Worm (Caenorhabditis elegans) whole organism, early embryonic: ENCODE results near the gene C45H4.14.

Experiments used
- B0310.2 ChIP-seq: sonication (generic microtip); optimal IDR thresholded peaks from 2 replicates; lab custom pipeline; 2016; ENCODE audit warnings: mild to moderate bottlenecking, missing genetic modification characterization, missing compliant biosample characterization
- F13C5.2 ChIP-seq: sonication (generic microtip); optimal IDR thresholded peaks from 2 replicates; lab custom pipeline; 2017; ENCODE audit warnings: mild to moderate bottlenecking, missing genetic modification characterization, inconsistent platforms, missing compliant biosample characterization
- aly-1 ChIP-seq: sonication (generic microtip); optimal IDR thresholded peaks from 2 replicates; lab custom pipeline; 2016; ENCODE audit warnings: missing genetic modification characterization, missing compliant biosample characterization
- ama-1 ChIP-seq: fragments of 150-350 bp; optimal IDR thresholded peaks from 2 replicates; lab custom pipeline; 2014
- ceh-13 ChIP-seq: fragments of 200-800 bp; sonication (Bioruptor generic); optimal IDR thresholded peaks from 2 replicates; lab custom pipeline; 2018; ENCODE audit warnings: mild to moderate bottlenecking, missing genetic modification characterization, missing compliant biosample characterization
- ceh-36 ChIP-seq: sonication (generic microtip); optimal IDR thresholded peaks from 2 replicates; lab custom pipeline; 2016; ENCODE audit warnings: missing genetic modification characterization, inconsistent platforms, missing compliant biosample characterization
- ets-7 ChIP-seq: sonication (generic microtip); optimal IDR thresholded peaks from 2 replicates; lab custom pipeline; 2016; ENCODE audit warnings: missing genotype, missing genetic modification characterization, missing compliant biosample characterization
- flt-1 ChIP-seq: fragments of 200-800 bp; sonication (Bioruptor generic); IDR thresholded peaks from 2 replicates; pipeline ENCODE4 v1.3.6; 2022; ENCODE audit warnings: missing genetic modification characterization, missing compliant biosample characterization
- hmbx-1 ChIP-seq: sonication (generic microtip); optimal IDR thresholded peaks from 2 replicates; lab custom pipeline; 2016; ENCODE audit warnings: mild to moderate bottlenecking, missing genetic modification characterization, missing compliant biosample characterization
- hmg-4 ChIP-seq: fragments of 200-800 bp; sonication (Bioruptor generic); optimal IDR thresholded peaks from 2 replicates; lab custom pipeline; 2018; ENCODE audit warnings: mild to moderate bottlenecking, missing genetic modification characterization, missing compliant biosample characterization
- hnd-1 ChIP-seq: sonication (generic microtip); optimal IDR thresholded peaks from 2 replicates; lab custom pipeline; 2016; ENCODE audit warnings: missing genetic modification characterization, missing compliant biosample characterization
- pes-1 ChIP-seq: fragments of 200-800 bp; sonication (Bioruptor generic); IDR thresholded peaks from 2 replicates; pipeline ENCODE4 v1.3.6; 2022; ENCODE audit warnings: missing genetic modification reagents, missing genetic modification characterization, missing compliant biosample characterization
- scrt-1 ChIP-seq: fragments of 200-800 bp; sonication (Bioruptor generic); IDR thresholded peaks from 2 replicates; pipeline ENCODE4 v1.3.6; 2022; ENCODE audit warnings: missing genetic modification characterization, missing compliant biosample characterization
- sea-1 ChIP-seq: fragments of 200-800 bp; sonication (Bioruptor generic); conservative IDR thresholded peaks from 2 replicates; pipeline ENCODE4 v1.3.6; 2022; ENCODE audit warnings: missing genetic modification characterization, missing compliant biosample characterization
- tbx-11 ChIP-seq: fragments of 200-800 bp; sonication (Bioruptor generic); IDR thresholded peaks from 2 replicates; pipeline ENCODE4 v1.3.6; 2022; ENCODE audit warnings: missing genetic modification characterization, missing compliant biosample characterization
- tbx-37 ChIP-seq: fragments of 200-800 bp; sonication (Bioruptor generic); conservative IDR thresholded peaks from 2 replicates; pipeline ENCODE4 v1.3.6; 2022; ENCODE audit warnings: missing genetic modification reagents, missing genetic modification characterization, missing compliant biosample characterization
- tra-4 ChIP-seq: sonication (generic microtip); optimal IDR thresholded peaks from 2 replicates; lab custom pipeline; 2017; ENCODE audit warnings: missing genetic modification characterization, missing compliant biosample characterization

The C45H4.14 gene

ce11 chrV:2179214-2179613, 20.0 kb upstream of the C45H4.14 start, which contains the start of gene cyp-33C1:
cyp-33C1 (plus strand) TSS chrV:2179514.
- TF ChIP-seq tra-4 (tag; lab: Kevin White, UChicago), result no peak
- TF ChIP-seq tbx-37 (GFP tag; lab: Robert Waterston, UW), result no peak
- no peak for TF ChIP-seq flt-1 (GFP tag; lab: Robert Waterston, UW)
- no peak for TF ChIP-seq scrt-1
- no peak for TF ChIP-seq F13C5.2
- TF ChIP-seq hmg-4 (GFP tag; lab: Kevin White, UChicago), result no peak
- no peak for TF ChIP-seq hnd-1 (tag; lab: Kevin White, UChicago)
- TF ChIP-seq ceh-13, result no peak
- TF ChIP-seq B0310.2 (tag; lab: Kevin White, UChicago), result no peak
- TF ChIP-seq hmbx-1, result no peak
- no peak for TF ChIP-seq pes-1 (GFP tag; lab: Robert Waterston, UW)
- no peak for TF ChIP-seq sea-1
- no peak for TF ChIP-seq ama-1 (lab: Kevin White, UChicago)
- no peak for TF ChIP-seq tbx-11 (GFP tag; lab: Robert Waterston, UW)
- no peak for TF ChIP-seq aly-1 (tag; lab: Kevin White, UChicago)

- TF ChIP-seq sea-1 (no peak), ceh-13 (no peak), tbx-11 (GFP tag; lab: Robert Waterston, UW) (no peak), hmbx-1 (no peak), ama-1 (lab: Kevin White, UChicago) (no peak), ceh-36 (no peak), F13C5.2 (no peak), tra-4 (tag; lab: Kevin White, UChicago) (no peak), B0310.2 (tag; lab: Kevin White, UChicago) (no peak), hnd-1 (tag; lab: Kevin White, UChicago) (no peak), flt-1 (GFP tag; lab: Robert Waterston, UW) (no peak), tbx-37 (GFP tag; lab: Robert Waterston, UW) (no peak), scrt-1 (no peak), hmg-4 (GFP tag; lab: Kevin White, UChicago) (no peak), ets-7 (no peak)
Measured at ce11 chrV:2177307-2177764, 18.1 kb upstream of the C45H4.14 start, which contains the start of gene srbc-17. srbc-17 (plus strand) TSS chrV:2177714.

- TF ChIP-seq hmg-4 (GFP tag; lab: Kevin White, UChicago) (no peak), hmbx-1 (no peak), ama-1 (lab: Kevin White, UChicago) (no peak), flt-1 (GFP tag; lab: Robert Waterston, UW) (no peak), hnd-1 (tag; lab: Kevin White, UChicago) (no peak), aly-1 (tag; lab: Kevin White, UChicago) (no peak), ceh-13 (no peak), B0310.2 (tag; lab: Kevin White, UChicago) (no peak), tbx-37 (GFP tag; lab: Robert Waterston, UW) (no peak), tbx-11 (GFP tag; lab: Robert Waterston, UW) (no peak), tra-4 (tag; lab: Kevin White, UChicago) (no peak), F13C5.2 (no peak), pes-1 (GFP tag; lab: Robert Waterston, UW) (no peak), sea-1 (no peak)
Measured at ce11 chrV:2175242-2175641, 16.0 kb upstream of the C45H4.14 start, which contains the start of gene C45H4.18. C45H4.18 (plus strand) TSS chrV:2175542.

ce11 chrV:2174465-2174864, 15.2 kb upstream of the C45H4.14 start:
- TF ChIP-seq ets-7 (no peak), hmg-4 (GFP tag; lab: Kevin White, UChicago) (no peak), tra-4 (tag; lab: Kevin White, UChicago) (no peak), pes-1 (GFP tag; lab: Robert Waterston, UW) (no peak), F13C5.2 (no peak), B0310.2 (tag; lab: Kevin White, UChicago) (no peak), scrt-1 (no peak), tbx-37 (GFP tag; lab: Robert Waterston, UW) (no peak), hnd-1 (tag; lab: Kevin White, UChicago) (no peak), ama-1 (lab: Kevin White, UChicago) (no peak), flt-1 (GFP tag; lab: Robert Waterston, UW) (no peak), tbx-11 (GFP tag; lab: Robert Waterston, UW) (no peak), hmbx-1 (no peak), ceh-13 (no peak), sea-1 (no peak)

DNA sequence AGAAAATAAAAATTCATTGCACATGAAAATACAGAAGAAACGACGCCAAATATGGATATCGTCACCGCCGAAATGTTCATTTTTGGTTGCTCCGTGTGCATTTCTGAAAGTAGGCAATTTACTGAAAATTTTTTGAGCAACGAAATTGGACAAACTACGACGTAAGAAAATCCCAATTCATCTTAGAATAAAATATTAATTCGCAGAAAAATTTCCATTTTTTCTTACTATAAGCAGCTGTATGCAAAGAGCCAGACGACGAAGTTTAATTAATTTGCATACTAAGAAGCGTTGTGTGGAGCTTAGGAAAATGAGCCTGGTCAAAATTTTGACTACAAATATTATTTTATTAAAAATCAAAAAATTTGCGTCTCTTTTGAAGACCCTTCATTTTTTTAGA, 7.4 kb upstream of the C45H4.14 start, which contains the start of gene srbc-19:
Gene srbc-19, minus strand, starts transcription at position 101 of the 400 bp plus-strand sequence.
- TF ChIP-seq hmbx-1 (no peak), tra-4 (tag; lab: Kevin White, UChicago) (no peak), scrt-1 (no peak), aly-1 (tag; lab: Kevin White, UChicago) (no peak), sea-1 (no peak), ama-1 (lab: Kevin White, UChicago) (no peak), flt-1 (GFP tag; lab: Robert Waterston, UW) (no peak), B0310.2 (tag; lab: Kevin White, UChicago) (no peak), F13C5.2 (no peak), hnd-1 (tag; lab: Kevin White, UChicago) (no peak), pes-1 (GFP tag; lab: Robert Waterston, UW) (no peak), tbx-11 (GFP tag; lab: Robert Waterston, UW) (no peak), ets-7 (no peak), tbx-37 (GFP tag; lab: Robert Waterston, UW) (no peak), ceh-13 (no peak), hmg-4 (GFP tag; lab: Kevin White, UChicago) (no peak), ceh-36 (no peak)

ce11 chrV:2163735-2164134, 4.5 kb upstream of the C45H4.14 start, which contains the start of gene str-255:
str-255 (minus strand) TSS chrV:2163835.
- TF ChIP-seq ama-1 (lab: Kevin White, UChicago), result no peak
- no peak for TF ChIP-seq hnd-1 (tag; lab: Kevin White, UChicago)
- TF ChIP-seq hmbx-1, result no peak
- TF ChIP-seq flt-1 (GFP tag; lab: Robert Waterston, UW), result no peak
- no peak for TF ChIP-seq pes-1 (GFP tag; lab: Robert Waterston, UW)
- no peak for TF ChIP-seq ets-7
- no peak for TF ChIP-seq B0310.2 (tag; lab: Kevin White, UChicago)
- TF ChIP-seq ceh-13, result no peak
- no peak for TF ChIP-seq ceh-36
- TF ChIP-seq tbx-11 (GFP tag; lab: Robert Waterston, UW), result no peak

DNA sequence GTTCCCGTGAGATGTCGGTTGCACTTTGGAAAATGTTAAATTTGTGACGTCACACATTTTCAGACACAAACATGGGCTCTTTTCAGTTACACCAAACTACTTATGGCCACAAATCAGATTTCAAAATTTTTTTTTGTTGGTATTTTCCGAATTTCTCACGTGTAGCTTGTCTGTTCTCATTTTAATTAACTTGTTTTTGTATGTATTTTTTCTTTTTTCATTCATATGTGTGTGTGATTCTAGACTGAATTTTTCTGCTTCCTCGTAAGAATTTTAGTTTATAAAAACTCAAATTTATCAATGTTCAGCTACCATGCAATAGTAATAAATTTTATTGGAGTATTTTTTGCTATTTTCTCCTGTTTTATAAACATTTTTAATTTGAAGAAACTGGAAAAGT, 2.4 kb downstream of the C45H4.14 start, which contains the start of gene srbc-22:
Gene srbc-22, plus strand, starts transcription at position 301 of the 400 bp plus-strand sequence.
- TF ChIP-seq tbx-37 (GFP tag; lab: Robert Waterston, UW), result no peak
- no peak for TF ChIP-seq B0310.2 (tag; lab: Kevin White, UChicago)
- no peak for TF ChIP-seq ceh-36
- TF ChIP-seq F13C5.2, result no peak
- no peak for TF ChIP-seq pes-1 (GFP tag; lab: Robert Waterston, UW)
- TF ChIP-seq scrt-1, result no peak
- no peak for TF ChIP-seq ceh-13
- TF ChIP-seq hmg-4 (GFP tag; lab: Kevin White, UChicago), result no peak
- TF ChIP-seq sea-1, result no peak
- no peak for TF ChIP-seq hmbx-1
- TF ChIP-seq ama-1 (lab: Kevin White, UChicago), result no peak
- no peak for TF ChIP-seq ets-7
